Worm (Caenorhabditis elegans) whole organism, L2 larva: Measurements from ENCODE around the gene B0524.3.

Source experiments
- ama-1 ChIP-seq: fragments of 150-350 bp; optimal IDR thresholded peaks from 2 replicates; lab custom pipeline; 2018; ENCODE audit warnings: inconsistent platforms
- elt-3 ChIP-seq: sonication (generic microtip); optimal IDR thresholded peaks from 2 replicates; lab custom pipeline; 2017; ENCODE audit warnings: missing biosample characterization, missing genetic modification characterization
- lin-39 ChIP-seq: fragments of 150-350 bp; optimal IDR thresholded peaks from 2 replicates; lab custom pipeline; 2014; ENCODE audit warnings: missing biosample characterization, missing genetic modification reagents, missing genetic modification characterization
- mdl-1 ChIP-seq, 2 experiments: fragments of 150-350 bp in 1 of 2; sonication (generic microtip) in 1 of 2; optimal IDR thresholded peaks; 2 replicates each; lab custom pipeline; 2017; ENCODE audit warnings: missing biosample characterization in 2 of 2, missing genetic modification characterization in 2 of 2
- nhr-12 ChIP-seq: fragments of 150-350 bp; optimal IDR thresholded peaks from 2 replicates; lab custom pipeline; 2014; ENCODE audit warnings: missing biosample characterization, missing genetic modification characterization
- nhr-23 ChIP-seq: fragments of 150-350 bp; optimal IDR thresholded peaks from 2 replicates; lab custom pipeline; 2014; ENCODE audit warnings: missing biosample characterization, missing genetic modification reagents, missing genetic modification characterization
- nhr-237 ChIP-seq: fragments of 150-350 bp; optimal IDR thresholded peaks from 2 replicates; lab custom pipeline; 2014; ENCODE audit warnings: missing biosample characterization, missing genetic modification characterization
- skn-1 ChIP-seq: sonication (generic microtip); optimal IDR thresholded peaks from 2 replicates; lab custom pipeline; 2017; ENCODE audit warnings: missing biosample characterization, missing genetic modification characterization
- unc-39 ChIP-seq: fragments of 150-350 bp; optimal IDR thresholded peaks from 2 replicates; lab custom pipeline; 2014; ENCODE audit warnings: missing biosample characterization, missing genetic modification characterization
- ztf-4 ChIP-seq: fragments of 150-350 bp; optimal IDR thresholded peaks from 2 replicates; lab custom pipeline; 2014; ENCODE audit warnings: missing biosample characterization, missing genetic modification characterization

ce11 chrIII:1893405-1893804 lies 6.0 kb downstream of the B0524.3 start:
- TF ChIP-seq ztf-4 (tag; lab: Kevin White, UChicago) (no peak), nhr-237 (tag; lab: Kevin White, UChicago) (no peak), mdl-1 (tag; optimal IDR thresholded peaks at IDR 0.05; lab: Kevin White, UChicago) (no peak), lin-39 (tag; lab: Kevin White, UChicago) (no peak), nhr-23 (tag; lab: Kevin White, UChicago) (no peak), elt-3 (tag; lab: Kevin White, UChicago) (no peak), unc-39 (tag; lab: Kevin White, UChicago) (no peak), nhr-12 (tag; lab: Kevin White, UChicago) (no peak), skn-1 (tag; lab: Kevin White, UChicago) (no peak), ama-1 (lab: Kevin White, UChicago) (no peak)
